Fruit fly (Drosophila melanogaster) whole organism, embryonic: ENCODE measurements around the gene Uba5.

ENCODE experiments used
- B-H2 ChIP-seq: fragments of 200-800 bp; sonication (Bioruptor generic); optimal IDR thresholded peaks from 2 replicates; lab custom pipeline; 2018; ENCODE audit warnings: missing biosample characterization, mild to moderate bottlenecking, missing genetic modification characterization
- Bteb2 ChIP-seq: fragments of 200-800 bp; sonication (Bioruptor generic); optimal IDR thresholded peaks from 2 replicates; lab custom pipeline; 2016; ENCODE audit warnings: missing biosample characterization, missing genetic modification characterization
- CG10147 ChIP-seq: fragments of 200-800 bp; sonication (Bioruptor generic); optimal IDR thresholded peaks from 2 replicates; lab custom pipeline; 2019; ENCODE audit warnings: missing biosample characterization, mild to moderate bottlenecking, missing genetic modification characterization, moderate library complexity
- CG10366 ChIP-seq: fragments of 200-800 bp; sonication (Bioruptor generic); IDR thresholded peaks from 2 replicates; pipeline ENCODE4 v1.3.6; 2022; ENCODE audit warnings: missing biosample characterization, missing genetic modification characterization
- CG10654 ChIP-seq: fragments of 200-800 bp; sonication (Bioruptor generic); optimal IDR thresholded peaks from 2 replicates; lab custom pipeline; 2016; ENCODE audit warnings: missing biosample characterization, missing genetic modification characterization
- CG12071 ChIP-seq: fragments of 200-800 bp; sonication (Bioruptor generic); optimal IDR thresholded peaks from 3 replicates; lab custom pipeline; 2018; ENCODE audit warnings: missing biosample characterization, mild to moderate bottlenecking, missing genetic modification characterization
- CG13424 ChIP-seq: fragments of 200-800 bp; sonication (Bioruptor generic); optimal IDR thresholded peaks from 2 replicates; lab custom pipeline; 2019; ENCODE audit warnings: missing biosample characterization, mild to moderate bottlenecking, missing genetic modification characterization, moderate library complexity
- CG13624 ChIP-seq: fragments of 200-800 bp; sonication (Bioruptor generic); optimal IDR thresholded peaks from 2 replicates; lab custom pipeline; 2016; ENCODE audit warnings: missing biosample characterization, missing genetic modification characterization
- CG14014 ChIP-seq: fragments of 200-800 bp; sonication (Bioruptor generic); IDR thresholded peaks from 2 replicates; pipeline ENCODE4 v1.3.6; 2022; ENCODE audit warnings: missing biosample characterization, missing genetic modification characterization
- CG1602 ChIP-seq: fragments of 200-800 bp; sonication (Bioruptor generic); optimal IDR thresholded peaks from 3 replicates; lab custom pipeline; 2016; ENCODE audit warnings: missing biosample characterization, missing genetic modification characterization
- CG17328 ChIP-seq: fragments of 200-800 bp; sonication (Bioruptor generic); IDR thresholded peaks from 2 replicates; pipeline ENCODE4 v1.3.6; 2022; ENCODE audit warnings: missing biosample characterization, missing genetic modification characterization
- CG17912 ChIP-seq: fragments of 200-800 bp; sonication (Bioruptor generic); optimal IDR thresholded peaks from 2 replicates; lab custom pipeline; 2018; ENCODE audit warnings: missing biosample characterization, mild to moderate bottlenecking, missing genetic modification characterization
- CG1792 ChIP-seq: fragments of 200-800 bp; sonication (Bioruptor generic); optimal IDR thresholded peaks from 2 replicates; lab custom pipeline; 2016; ENCODE audit warnings: missing biosample characterization, missing genetic modification characterization
- CG30431 ChIP-seq: fragments of 200-800 bp; sonication (Bioruptor generic); optimal IDR thresholded peaks from 2 replicates; lab custom pipeline; 2017; ENCODE audit warnings: missing biosample characterization, missing genetic modification characterization
- CG3407 ChIP-seq: fragments of 200-800 bp; sonication (Bioruptor generic); optimal IDR thresholded peaks from 2 replicates; lab custom pipeline; 2018; ENCODE audit warnings: missing biosample characterization, mild to moderate bottlenecking, missing genetic modification characterization
- CG3995 ChIP-seq: fragments of 200-800 bp; sonication (Bioruptor generic); optimal IDR thresholded peaks from 3 replicates; lab custom pipeline; 2016; ENCODE audit warnings: missing biosample characterization, missing genetic modification characterization
- CG5180 ChIP-seq: fragments of 200-800 bp; sonication (Bioruptor generic); optimal IDR thresholded peaks from 3 replicates; lab custom pipeline; 2017; ENCODE audit warnings: missing biosample characterization, missing genetic modification characterization, mild to moderate bottlenecking, moderate library complexity, missing genetic modification reagents
- CG6854 ChIP-seq: fragments of 200-800 bp; sonication (Bioruptor generic); optimal IDR thresholded peaks from 3 replicates; lab custom pipeline; 2017; ENCODE audit warnings: missing biosample characterization, mild to moderate bottlenecking, missing genetic modification characterization
- CG7271 ChIP-seq: fragments of 200-800 bp; sonication (Bioruptor generic); optimal IDR thresholded peaks from 2 replicates; lab custom pipeline; 2018; ENCODE audit warnings: missing biosample characterization, mild to moderate bottlenecking, missing genetic modification characterization, moderate library complexity
- CG7357 ChIP-seq: fragments of 200-800 bp; sonication (Bioruptor generic); IDR thresholded peaks from 3 replicates; pipeline ENCODE4 v1.3.6; 2022; ENCODE audit warnings: missing biosample characterization, missing genetic modification characterization
- CG8359 ChIP-seq: fragments of 200-800 bp; sonication (Bioruptor generic); optimal IDR thresholded peaks from 2 replicates; lab custom pipeline; 2017; ENCODE audit warnings: missing biosample characterization, mild to moderate bottlenecking, missing genetic modification characterization, borderline replicate concordance
- CG9876 ChIP-seq: fragments of 200-800 bp; sonication (Bioruptor generic); optimal IDR thresholded peaks from 2 replicates; lab custom pipeline; 2016; ENCODE audit warnings: missing biosample characterization, missing genetic modification characterization
- CTCF ChIP-seq: fragments of 200-800 bp; sonication (Bioruptor generic); optimal IDR thresholded peaks from 2 replicates; lab custom pipeline; 2017; ENCODE audit warnings: missing biosample characterization, mild to moderate bottlenecking, missing genetic modification characterization, moderate library complexity
- Dp ChIP-seq: fragments of 200-800 bp; sonication (Bioruptor generic); optimal IDR thresholded peaks from 2 replicates; lab custom pipeline; 2018; ENCODE audit warnings: missing biosample characterization, mild to moderate bottlenecking, missing genetic modification characterization, moderate library complexity
- Eip74EF ChIP-seq, 2 experiments: fragments of 200-800 bp in 1 of 2; fragments of >200 bp in 1 of 2; sonication (Bioruptor generic) in 1 of 2; optimal IDR thresholded peaks; 2 replicates each; lab custom pipeline; 2017 to 2019; ENCODE audit warnings: missing biosample characterization in 2 of 2, missing genetic modification characterization in 2 of 2, mild to moderate bottlenecking in 1 of 2, moderate library complexity in 1 of 2
- H15 ChIP-seq: fragments of 200-800 bp; sonication (Bioruptor generic); IDR thresholded peaks from 3 replicates; pipeline ENCODE4 v1.3.6; 2022; ENCODE audit warnings: missing biosample characterization, missing genetic modification characterization
- Hand ChIP-seq: fragments of 200-800 bp; sonication (Bioruptor generic); optimal IDR thresholded peaks from 2 replicates; lab custom pipeline; 2017; ENCODE audit warnings: mild to moderate bottlenecking, missing biosample characterization, missing genetic modification reagents, missing genetic modification characterization
- Hsf ChIP-seq: fragments of 200-800 bp; sonication (Bioruptor generic); optimal IDR thresholded peaks from 3 replicates; lab custom pipeline; 2016; ENCODE audit warnings: missing biosample characterization, missing genetic modification characterization
- MBD-R2 ChIP-seq: fragments of 200-800 bp; sonication (Bioruptor generic); IDR thresholded peaks from 2 replicates; pipeline ENCODE4 v1.3.6; 2022; ENCODE audit warnings: missing biosample characterization, missing genetic modification characterization
- MTF-1 ChIP-seq: fragments of 200-800 bp; sonication (Bioruptor generic); optimal IDR thresholded peaks from 2 replicates; lab custom pipeline; 2018; ENCODE audit warnings: missing biosample characterization, mild to moderate bottlenecking, missing genetic modification characterization, borderline replicate concordance
- Mrtf ChIP-seq: fragments of 200-800 bp; sonication (Bioruptor generic); IDR thresholded peaks from 3 replicates; pipeline ENCODE4 v1.3.6; 2022; ENCODE audit warnings: missing biosample characterization, missing genetic modification characterization
- ato ChIP-seq: fragments of 200-800 bp; sonication (Bioruptor generic); IDR thresholded peaks from 2 replicates; pipeline ENCODE4 v1.3.6; 2022; ENCODE audit warnings: missing biosample characterization, missing genetic modification characterization; ENCODE audit not compliant: partially characterized antibody
- ci ChIP-seq: fragments of 200-800 bp; sonication (Bioruptor generic); IDR thresholded peaks from 3 replicates; pipeline ENCODE4 v1.3.6; 2022; ENCODE audit warnings: missing biosample characterization, missing genetic modification characterization
- corto ChIP-seq: fragments of 200-800 bp; sonication (Bioruptor generic); optimal IDR thresholded peaks from 2 replicates; lab custom pipeline; 2016; ENCODE audit warnings: missing biosample characterization, mild to moderate bottlenecking, missing genetic modification characterization, moderate library complexity
- dati ChIP-seq: fragments of 200-800 bp; sonication (Bioruptor generic); IDR thresholded peaks from 2 replicates; pipeline ENCODE4 v1.3.6; 2022; ENCODE audit warnings: missing biosample characterization, missing genetic modification characterization
- dpn ChIP-seq, 2 experiments: fragments of 200-800 bp; sonication (Bioruptor generic); optimal IDR thresholded peaks; 3 replicates each; lab custom pipeline; 2016; ENCODE audit warnings: missing biosample characterization in 2 of 2, missing genetic modification characterization in 2 of 2
- fru ChIP-seq: fragments of >200 bp; optimal IDR thresholded peaks from 2 replicates; lab custom pipeline; 2017
- ham ChIP-seq: fragments of 200-800 bp; sonication (Bioruptor generic); IDR thresholded peaks from 2 replicates; pipeline ENCODE4 v1.3.6; 2022; ENCODE audit warnings: missing biosample characterization, missing genetic modification characterization
- lbe ChIP-seq: fragments of 200-800 bp; sonication (Bioruptor generic); optimal IDR thresholded peaks from 2 replicates; lab custom pipeline; 2016; ENCODE audit warnings: missing biosample characterization, mild to moderate bottlenecking, missing genetic modification characterization
- nerfin-1 ChIP-seq: fragments of 200-800 bp; sonication (Bioruptor generic); optimal IDR thresholded peaks from 3 replicates; lab custom pipeline; 2019; ENCODE audit warnings: missing biosample characterization, mild to moderate bottlenecking, missing genetic modification characterization, moderate library complexity
- ranshi ChIP-seq: fragments of 200-800 bp; sonication (Bioruptor generic); IDR thresholded peaks from 2 replicates; pipeline ENCODE4 v1.3.6; 2022; ENCODE audit warnings: missing biosample characterization, missing genetic modification characterization
- run ChIP-seq: fragments of 200-800 bp; sonication (Bioruptor generic); optimal IDR thresholded peaks from 3 replicates; lab custom pipeline; 2018; ENCODE audit warnings: missing biosample characterization, mild to moderate bottlenecking, missing genetic modification characterization
- sim ChIP-seq: fragments of 200-800 bp; sonication (Bioruptor generic); IDR thresholded peaks from 2 replicates; pipeline ENCODE4 v1.3.6; 2022; ENCODE audit warnings: missing biosample characterization, missing genetic modification characterization
- sna ChIP-seq: fragments of 200-800 bp; sonication (Bioruptor generic); IDR thresholded peaks from 2 replicates; pipeline ENCODE4 v1.3.6; 2022; ENCODE audit warnings: missing biosample characterization, missing genetic modification characterization; ENCODE audit not compliant: partially characterized antibody
- tio ChIP-seq: fragments of 200-800 bp; sonication (Bioruptor generic); optimal IDR thresholded peaks from 2 replicates; lab custom pipeline; 2017; ENCODE audit warnings: missing biosample characterization, missing genetic modification characterization, inconsistent platforms
- toy ChIP-seq: fragments of 200-800 bp; sonication (Bioruptor generic); IDR thresholded peaks from 2 replicates; pipeline ENCODE4 v1.3.6; 2022; ENCODE audit warnings: missing biosample characterization, missing genetic modification characterization
- trem ChIP-seq: fragments of 200-800 bp; optimal IDR thresholded peaks from 3 replicates; lab custom pipeline; 2019; ENCODE audit warnings: missing biosample characterization, mild to moderate bottlenecking, missing genetic modification characterization, moderate library complexity
- ttk ChIP-seq: fragments of 200-800 bp; sonication (Bioruptor generic); IDR thresholded peaks from 2 replicates; pipeline ENCODE4 v2.1.2; 2022; ENCODE audit warnings: missing biosample characterization, missing genetic modification characterization
- unc-4 ChIP-seq: fragments of 200-800 bp; sonication (Bioruptor generic); IDR thresholded peaks from 2 replicates; pipeline ENCODE4 v1.3.6; 2022; ENCODE audit warnings: missing biosample characterization, missing genetic modification characterization; ENCODE audit not compliant: partially characterized antibody
- vvl ChIP-seq: fragments of 200-800 bp; sonication (Bioruptor generic); IDR thresholded peaks from 2 replicates; pipeline ENCODE4 v1.3.6; 2022; ENCODE audit warnings: missing biosample characterization, missing genetic modification characterization
- wek ChIP-seq: fragments of 200-800 bp; sonication (Bioruptor generic); optimal IDR thresholded peaks from 3 replicates; lab custom pipeline; 2018; ENCODE audit warnings: missing biosample characterization, mild to moderate bottlenecking, missing genetic modification characterization, moderate library complexity
- zfh2 ChIP-seq: fragments of 200-800 bp; sonication (Bioruptor generic); optimal IDR thresholded peaks from 2 replicates; lab custom pipeline; 2016; ENCODE audit warnings: missing biosample characterization, missing genetic modification characterization

Gene Uba5

DNA sequence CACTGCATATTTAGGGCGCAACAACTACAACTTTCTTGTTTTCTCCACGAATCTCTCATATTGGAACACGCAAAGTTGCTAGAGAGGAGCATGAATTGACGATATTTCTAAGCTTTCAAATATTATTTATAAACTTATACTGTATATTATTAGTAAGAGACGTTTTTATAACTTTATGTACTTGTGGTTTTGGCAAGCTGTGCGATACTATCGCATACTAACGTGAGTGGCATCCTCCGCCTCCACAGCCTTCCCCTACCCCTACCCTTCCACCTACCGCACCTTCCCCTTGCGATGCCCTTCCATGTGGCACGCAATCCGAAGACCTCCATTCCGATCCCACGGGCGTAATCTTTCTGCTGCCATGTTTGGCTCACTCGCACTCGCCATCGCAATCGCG, 15.0 kb upstream of the Uba5 start (continued):
- TF ChIP-seq sim (no peak), CG7357 (GFP tag; lab: Robert Waterston, UW) (no peak), CG10366 (GFP tag; lab: Robert Waterston, UW) (peak; percentile 42; the same call in 1 of the 2 replicates), unc-4 (peak; percentile 43; the same call in 1 of the 2 replicates), CG5180 (GFP tag; lab: Kevin White, UChicago) (no peak), Hsf (GFP tag; lab: Kevin White, UChicago) (no peak), vvl (GFP tag; lab: Robert Waterston, UW) (peak; percentile 69), sna (GFP tag; lab: Robert Waterston, UW) (no peak), CG1792 (no peak), nerfin-1 (tag; lab: Kevin White, UChicago) (no peak), Eip74EF (GFP tag; optimal IDR thresholded peaks at IDR 0.05; lab: Kevin White, UChicago) (no peak), dpn (GFP tag; optimal IDR thresholded peaks at IDR 0.05; lab: Kevin White, UChicago) (no peak), CG3407 (GFP tag; lab: Kevin White, UChicago) (no peak), CG3995 (GFP tag; lab: Kevin White, UChicago) (no peak), ci (peak; percentile 78), H15 (GFP tag; lab: Robert Waterston, UW) (peak; percentile 52; the same call in 1 of the 3 replicates), MBD-R2 (GFP tag; lab: Robert Waterston, UW) (no peak), CG10147 (GFP tag; lab: Kevin White, UChicago) (no peak), dati (no peak), Hand (GFP tag; lab: Kevin White, UChicago) (no peak), ham (GFP tag; lab: Robert Waterston, UW) (no peak), ranshi (GFP tag; lab: Robert Waterston, UW) (peak; percentile 54; the same call in 1 of the 2 replicates), Dp (GFP tag; lab: Kevin White, UChicago) (no peak), zfh2 (GFP tag; lab: Kevin White, UChicago) (no peak), CG13624 (GFP tag; lab: Kevin White, UChicago) (no peak), CG30431 (GFP tag; lab: Kevin White, UChicago) (no peak), Bteb2 (GFP tag; lab: Kevin White, UChicago) (no peak), CG1602 (GFP tag; lab: Kevin White, UChicago) (no peak), CG6854 (GFP tag; lab: Kevin White, UChicago) (no peak), CG14014 (GFP tag; lab: Robert Waterston, UW) (peak; percentile 48; the same call in 1 of the 2 replicates), toy (GFP tag; lab: Robert Waterston, UW) (no peak), MTF-1 (no peak), corto (GFP tag; lab: Kevin White, UChicago) (no peak), CG7271 (tag; lab: Kevin White, UChicago) (no peak), ato (GFP tag; lab: Robert Waterston, UW) (no peak), CG17912 (GFP tag; lab: Kevin White, UChicago) (no peak), CG12071 (GFP tag; lab: Kevin White, UChicago) (no peak), ttk (GFP tag; lab: Robert Waterston, UW) (no peak), trem (no peak), B-H2 (GFP tag; lab: Kevin White, UChicago) (no peak), Mrtf (GFP tag; lab: Robert Waterston, UW) (0 out of 3 replicates have a peak, but pooled peaks have one; percentile 16), CTCF (GFP tag; lab: Kevin White, UChicago) (no peak), wek (GFP tag; lab: Kevin White, UChicago) (no peak), CG13424 (tag; lab: Kevin White, UChicago) (no peak), fru (lab: Kevin White, UChicago) (no peak), tio (no peak), lbe (GFP tag; lab: Kevin White, UChicago) (no peak), CG17328 (GFP tag; lab: Robert Waterston, UW) (no peak), CG10654 (GFP tag; lab: Kevin White, UChicago) (no peak), CG9876 (no peak), run (no peak), CG8359 (GFP tag; lab: Kevin White, UChicago) (no peak)
